Fruit fly (Drosophila melanogaster): ENCODE measurements around the gene Ucp4C.
A peak's percentile ranks its signal among the peaks of the same experiment; 100 is the strongest.

Gene Ucp4C

dm6 chr2L:5943229-5944078 is 24.9 kb upstream of the Ucp4C start, which contains the start of the genes Sfp26Ad and Gpdh1 (continued):
- TF ChIP-seq Elba2 (GFP tag; optimal IDR thresholded peaks at IDR 0.05): peak; percentile 72
- no peak for TF ChIP-seq vnd (GFP tag; IDR thresholded peaks at IDR 0.05; ENCODE audit: partially characterized antibody)
- peak; percentile 60 for TF ChIP-seq salm (tag; optimal IDR thresholded peaks at IDR 0.05)
- peak; percentile 96 for TF ChIP-seq pzg (GFP tag; optimal IDR thresholded peaks at IDR 0.05)
- TF ChIP-seq CG8924 (tag; optimal IDR thresholded peaks at IDR 0.05): peak; percentile 75
- TF ChIP-seq ab (GFP tag; optimal IDR thresholded peaks at IDR 0.05): peak; percentile 26
- peak; percentile 59 for TF ChIP-seq slp2 (GFP tag; optimal IDR thresholded peaks at IDR 0.05)
- no peak for TF ChIP-seq CG15073 (GFP tag; optimal IDR thresholded peaks at IDR 0.05)
- peak; percentile 78 for TF ChIP-seq CG12769 (tag; optimal IDR thresholded peaks at IDR 0.05)
- peak; percentile 49 for TF ChIP-seq CG10462 (GFP tag; optimal IDR thresholded peaks at IDR 0.05)
- peak; percentile 54; the same call in 2 of the 3 replicates for TF ChIP-seq Opbp (GFP tag; IDR thresholded peaks at IDR 0.05; ENCODE audit: partially characterized antibody)
- peak; percentile 92 for TF ChIP-seq CG9932 (GFP tag; IDR thresholded peaks at IDR 0.05)
- TF ChIP-seq CG16779 (GFP tag; IDR thresholded peaks at IDR 0.05): peak; percentile 69
- TF ChIP-seq sim (GFP tag; IDR thresholded peaks at IDR 0.05): peak; percentile 32; the same call in 1 of the 2 replicates
- peak; percentile 75 for TF ChIP-seq CG13123 (GFP tag; optimal IDR thresholded peaks at IDR 0.05)
- peak; percentile 55 for TF ChIP-seq shn (GFP tag; optimal IDR thresholded peaks at IDR 0.05)
- TF ChIP-seq scrt (GFP tag; optimal IDR thresholded peaks at IDR 0.05): peak; percentile 36
- TF ChIP-seq gro (GFP tag; optimal IDR thresholded peaks at IDR 0.05): peak; percentile 70
- peak; percentile 79 for TF ChIP-seq Dad (GFP tag; optimal IDR thresholded peaks at IDR 0.05)
- TF ChIP-seq Dp (GFP tag; optimal IDR thresholded peaks at IDR 0.05): peak; percentile 99
- TF ChIP-seq oc (tag; optimal IDR thresholded peaks at IDR 0.05): peak; percentile 46
- no peak for TF ChIP-seq Stat92E (GFP tag; optimal IDR thresholded peaks at IDR 0.05)
- TF ChIP-seq p53 (GFP tag; optimal IDR thresholded peaks at IDR 0.05): peak; percentile 38
- 0 out of 3 replicates have a peak, but pooled peaks have one; percentile 13 for TF ChIP-seq CG2889 (GFP tag; IDR thresholded peaks at IDR 0.05)
- no peak for TF ChIP-seq CG8478 (optimal IDR thresholded peaks at IDR 0.05)
- TF ChIP-seq Sry-δ (GFP tag; optimal IDR thresholded peaks at IDR 0.05): peak; percentile 68
- no peak for TF ChIP-seq CkIIα-i1 (GFP tag; IDR thresholded peaks at IDR 0.05)
- TF ChIP-seq CG12155 (GFP tag; optimal IDR thresholded peaks at IDR 0.05): peak; percentile 85
- TF ChIP-seq chn (GFP tag; optimal IDR thresholded peaks at IDR 0.05): peak; percentile 74
- TF ChIP-seq bsh (GFP tag; optimal IDR thresholded peaks at IDR 0.05): peak; percentile 39 to 62
- TF ChIP-seq jigr1 (GFP tag; IDR thresholded peaks at IDR 0.05): no peak
- TF ChIP-seq Dref (GFP tag; IDR thresholded peaks at IDR 0.05): peak; percentile 48; the same call in 1 of the 2 replicates
- TF ChIP-seq Sox100B (GFP tag; optimal IDR thresholded peaks at IDR 0.05): peak; percentile 34
- peak; percentile 36 for TF ChIP-seq amos (GFP tag; IDR thresholded peaks at IDR 0.05; ENCODE audit: partially characterized antibody)
- TF ChIP-seq CG11085 (GFP tag; IDR thresholded peaks at IDR 0.05): peak; percentile 56; the same call in 1 of the 2 replicates
- TF ChIP-seq Poxn (GFP tag; IDR thresholded peaks at IDR 0.05): no peak
- TF ChIP-seq CG9727 (GFP tag; optimal IDR thresholded peaks at IDR 0.05): peak; percentile 50
- peak; percentile 73 for TF ChIP-seq bcd (GFP tag; optimal IDR thresholded peaks at IDR 0.05)
- peak; percentile 64 for TF ChIP-seq CG9609 (GFP tag; optimal IDR thresholded peaks at IDR 0.05)
- TF ChIP-seq gsb (GFP tag; IDR thresholded peaks at IDR 0.05): peak; percentile 50
- peak; percentile 50 for TF ChIP-seq CG31441 (GFP tag; IDR thresholded peaks at IDR 0.05)
- TF ChIP-seq bab2 (GFP tag; optimal IDR thresholded peaks at IDR 0.05): peak; percentile 72
- peak; percentile 65 for TF ChIP-seq Blimp-1 (GFP tag; optimal IDR thresholded peaks at IDR 0.05)
- TF ChIP-seq B-H2 (GFP tag; optimal IDR thresholded peaks at IDR 0.05): peak; percentile 85
- no peak for TF ChIP-seq Gsc (GFP tag; IDR thresholded peaks at IDR 0.05)
- TF ChIP-seq CG6254 (GFP tag; optimal IDR thresholded peaks at IDR 0.05): peak; percentile 2
- peak; percentile 82 for TF ChIP-seq CG1603 (tag; optimal IDR thresholded peaks at IDR 0.05)
- peak; percentile 73 for TF ChIP-seq CG4360 (GFP tag; IDR thresholded peaks at IDR 0.05)
- peak; percentile 50; the same call in 3 of the 4 replicates for TF ChIP-seq Gug (GFP tag; IDR thresholded peaks at IDR 0.05)
